Fruit fly (Drosophila melanogaster): ENCODE data around the gene CG9555.

Gene CG9555

dm6 chr2L:8951184-8951934, 40.2 kb upstream of the CG9555 start, which contains the start of gene C1GalTA (continued):
- peak; percentile 86 for TF ChIP-seq Oaz (GFP tag; IDR thresholded peaks at IDR 0.05)
- TF ChIP-seq NK7.1 (GFP tag; optimal IDR thresholded peaks at IDR 0.05): peak; percentile 43
- TF ChIP-seq aop (GFP tag; IDR thresholded peaks at IDR 0.05): no peak
- peak; percentile 59 for TF ChIP-seq corto (GFP tag; optimal IDR thresholded peaks at IDR 0.05)
- peak; percentile 22 for TF ChIP-seq ab (GFP tag; optimal IDR thresholded peaks at IDR 0.05)
- TF ChIP-seq CG10979 (tag; optimal IDR thresholded peaks at IDR 0.05): peak; percentile 100
- TF ChIP-seq dati (GFP tag; IDR thresholded peaks at IDR 0.05): peak; percentile 64; the same call in 1 of the 2 replicates
- TF ChIP-seq CG17385 (GFP tag; optimal IDR thresholded peaks at IDR 0.05): peak; percentile 98
- peak; percentile 97 for TF ChIP-seq CG13775 (GFP tag; optimal IDR thresholded peaks at IDR 0.05)
- peak; percentile 90 for TF ChIP-seq ap (GFP tag; IDR thresholded peaks at IDR 0.05)
- peak; percentile 44 for TF ChIP-seq CG9797 (GFP tag; optimal IDR thresholded peaks at IDR 0.05)
- TF ChIP-seq exex (tag; optimal IDR thresholded peaks at IDR 0.05): peak; percentile 93
- TF ChIP-seq CG8478 (optimal IDR thresholded peaks at IDR 0.05): no peak
- peak; percentile 98 for TF ChIP-seq Blimp-1 (GFP tag; optimal IDR thresholded peaks at IDR 0.05)
- peak; percentile 82 for TF ChIP-seq TFAM (GFP tag; optimal IDR thresholded peaks at IDR 0.05)
- TF ChIP-seq Atf3 (GFP tag; optimal IDR thresholded peaks at IDR 0.05): no peak
- TF ChIP-seq sens-2 (GFP tag; IDR thresholded peaks at IDR 0.05): peak; percentile 81
- peak; percentile 97 for TF ChIP-seq Asciz (GFP tag; optimal IDR thresholded peaks at IDR 0.05)
- TF ChIP-seq CG11247 (GFP tag; IDR thresholded peaks at IDR 0.05): peak; percentile 93
- peak; percentile 94 for TF ChIP-seq az2 (GFP tag; optimal IDR thresholded peaks at IDR 0.05)
- TF ChIP-seq fd64A (GFP tag; optimal IDR thresholded peaks at IDR 0.05): peak; percentile 65
- peak; percentile 90 for TF ChIP-seq pros (GFP tag; optimal IDR thresholded peaks at IDR 0.05)
- TF ChIP-seq CG1024 (GFP tag; IDR thresholded peaks at IDR 0.05): peak; percentile 76
- TF ChIP-seq Mes4 (GFP tag; optimal IDR thresholded peaks at IDR 0.05): peak; percentile 57
- no peak for TF ChIP-seq fu2 (GFP tag; optimal IDR thresholded peaks at IDR 0.05)
- peak; percentile 99 for TF ChIP-seq dmrt99B (tag; optimal IDR thresholded peaks at IDR 0.05)
- TF ChIP-seq Atf-2 (GFP tag; optimal IDR thresholded peaks at IDR 0.05): peak; percentile 42
- no peak for TF ChIP-seq sna (GFP tag; IDR thresholded peaks at IDR 0.05; ENCODE audit: partially characterized antibody)
- peak; percentile 95 for TF ChIP-seq tio (GFP tag; optimal IDR thresholded peaks at IDR 0.05)
- TF ChIP-seq CG4617 (GFP tag; optimal IDR thresholded peaks at IDR 0.05; ENCODE audit: borderline replicate concordance): peak; percentile 81
- TF ChIP-seq CG15479 (GFP tag; optimal IDR thresholded peaks at IDR 0.05): peak; percentile 35
- no peak for TF ChIP-seq hkb (optimal IDR thresholded peaks at IDR 0.05)
- peak; percentile 96 for TF ChIP-seq hkb (GFP tag; IDR thresholded peaks at IDR 0.05)
- TF ChIP-seq CG7372 (GFP tag; IDR thresholded peaks at IDR 0.05): peak; percentile 95
- TF ChIP-seq CG11696 (GFP tag; IDR thresholded peaks at IDR 0.05): peak; percentile 90
- no peak for TF ChIP-seq crc (GFP tag; optimal IDR thresholded peaks at IDR 0.05)
- TF ChIP-seq ERR (GFP tag; optimal IDR thresholded peaks at IDR 0.05): peak; percentile 60
- TF ChIP-seq MESR4 (GFP tag; optimal IDR thresholded peaks at IDR 0.05): peak; percentile 11
- TF ChIP-seq nau (GFP tag; optimal IDR thresholded peaks at IDR 0.05): peak; percentile 93
- TF ChIP-seq CG42726 (GFP tag; IDR thresholded peaks at IDR 0.05; ENCODE audit: partially characterized antibody): no peak
- TF ChIP-seq CG2678 (tag; optimal IDR thresholded peaks at IDR 0.05): peak; percentile 100
- no peak for TF ChIP-seq amos (GFP tag; IDR thresholded peaks at IDR 0.05; ENCODE audit: partially characterized antibody)
- TF ChIP-seq CG31365 (tag; optimal IDR thresholded peaks at IDR 0.05): peak; percentile 57
- peak; percentile 93 to 99 for TF ChIP-seq bsh (GFP tag; optimal IDR thresholded peaks at IDR 0.05)
- peak; percentile 99 for TF ChIP-seq Spps (tag; optimal IDR thresholded peaks at IDR 0.05)
- TF ChIP-seq inv (GFP tag; IDR thresholded peaks at IDR 0.05; ENCODE audit: partially characterized antibody): no peak
- peak; percentile 93 for TF ChIP-seq rib (GFP tag; IDR thresholded peaks at IDR 0.05)
- peak; percentile 31 for TF ChIP-seq Bdp1 (GFP tag; optimal IDR thresholded peaks at IDR 0.05)
- peak; percentile 77 for TF ChIP-seq CG17802 (tag; optimal IDR thresholded peaks at IDR 0.05)

All from whole organism, embryonic.